Fruit fly (Drosophila melanogaster): ENCODE data around the gene CG1785.

- TF ChIP-seq CG8478 (optimal IDR thresholded peaks at IDR 0.05): no peak
- TF ChIP-seq CTCF (optimal IDR thresholded peaks at IDR 0.05): no peak
These were observed 15.6 kb downstream of the CG1785 start for dm6 chrX:8730306-8730705.

Data from S2 (cell line).